Worm (Caenorhabditis elegans) whole organism, L2 larva: ENCODE measurements around the gene ZK1098.11.

Experiments
- C34F6.9 ChIP-seq: fragments of 150-350 bp; optimal IDR thresholded peaks from 2 replicates; lab custom pipeline; 2014; ENCODE audit warnings: missing biosample characterization, missing genetic modification characterization
- Y55F3AM.14 ChIP-seq: fragments of 200-800 bp; sonication (Bioruptor generic); optimal IDR thresholded peaks from 2 replicates; lab custom pipeline; 2018; ENCODE audit warnings: mild to moderate bottlenecking, missing genetic modification characterization, missing compliant biosample characterization
- alr-1 ChIP-seq: fragments of 150-350 bp; optimal IDR thresholded peaks from 2 replicates; lab custom pipeline; 2014; ENCODE audit warnings: missing biosample characterization, missing genetic modification characterization
- aly-2 ChIP-seq: fragments of 150-350 bp; optimal IDR thresholded peaks from 2 replicates; lab custom pipeline; 2014; ENCODE audit warnings: missing biosample characterization, missing genetic modification characterization
- ama-1 ChIP-seq: fragments of 150-350 bp; optimal IDR thresholded peaks from 2 replicates; lab custom pipeline; 2018; ENCODE audit warnings: inconsistent platforms
- ceh-82 ChIP-seq: fragments of 150-350 bp; optimal IDR thresholded peaks from 2 replicates; lab custom pipeline; 2014; ENCODE audit warnings: missing biosample characterization, missing genetic modification characterization
- crh-2 ChIP-seq: sonication (generic microtip); optimal IDR thresholded peaks from 2 replicates; lab custom pipeline; 2017; ENCODE audit warnings: missing biosample characterization, missing genetic modification characterization
- egl-27 ChIP-seq: sonication (generic microtip); optimal IDR thresholded peaks from 3 replicates; lab custom pipeline; 2017; ENCODE audit warnings: missing biosample characterization, missing genetic modification reagents, missing genetic modification characterization
- elt-1 ChIP-seq: fragments of 150-350 bp; optimal IDR thresholded peaks from 2 replicates; lab custom pipeline; 2014; ENCODE audit warnings: missing biosample characterization, missing genetic modification characterization
- elt-3 ChIP-seq: sonication (generic microtip); optimal IDR thresholded peaks from 2 replicates; lab custom pipeline; 2017; ENCODE audit warnings: missing biosample characterization, missing genetic modification characterization
- gmeb-1 ChIP-seq: fragments of 150-350 bp; optimal IDR thresholded peaks from 2 replicates; lab custom pipeline; 2014; ENCODE audit warnings: missing biosample characterization, missing genetic modification characterization
- lin-11 ChIP-seq: fragments of 150-350 bp; sonication (generic microtip); optimal IDR thresholded peaks from 2 replicates; lab custom pipeline; 2014; ENCODE audit warnings: missing biosample characterization, missing genetic modification characterization, inconsistent platforms, mixed read lengths
- lin-13 ChIP-seq: fragments of 150-350 bp; optimal IDR thresholded peaks from 2 replicates; lab custom pipeline; 2014; ENCODE audit warnings: missing biosample characterization, missing genetic modification reagents, missing genetic modification characterization
- lin-39 ChIP-seq: fragments of 150-350 bp; optimal IDR thresholded peaks from 2 replicates; lab custom pipeline; 2014; ENCODE audit warnings: missing biosample characterization, missing genetic modification reagents, missing genetic modification characterization
- lsy-2 ChIP-seq, 2 experiments: fragments of 150-350 bp in 1 of 2; sonication (generic microtip) in 1 of 2; optimal IDR thresholded peaks; 2 replicates each; lab custom pipeline; 2014 to 2017; ENCODE audit warnings: missing biosample characterization in 2 of 2, missing genetic modification characterization in 2 of 2
- mbf-1 ChIP-seq: sonication (generic microtip); optimal IDR thresholded peaks from 2 replicates; lab custom pipeline; 2017; ENCODE audit warnings: missing biosample characterization, missing genetic modification characterization
- nhr-11 ChIP-seq: fragments of 150-350 bp; optimal IDR thresholded peaks from 2 replicates; lab custom pipeline; 2014; ENCODE audit warnings: missing biosample characterization, missing genetic modification characterization
- nhr-12 ChIP-seq: fragments of 150-350 bp; optimal IDR thresholded peaks from 2 replicates; lab custom pipeline; 2014; ENCODE audit warnings: missing biosample characterization, missing genetic modification characterization
- nhr-129 ChIP-seq: fragments of 150-350 bp; optimal IDR thresholded peaks from 2 replicates; lab custom pipeline; 2014; ENCODE audit warnings: missing biosample characterization, missing genetic modification characterization
- nhr-237 ChIP-seq: fragments of 150-350 bp; optimal IDR thresholded peaks from 2 replicates; lab custom pipeline; 2014; ENCODE audit warnings: missing biosample characterization, missing genetic modification characterization
- nhr-25 ChIP-seq: fragments of 150-350 bp; sonication (generic microtip); optimal IDR thresholded peaks from 3 replicates; lab custom pipeline; 2014; ENCODE audit warnings: missing biosample characterization, missing genetic modification characterization
- nhr-77 ChIP-seq: fragments of 150-350 bp; optimal IDR thresholded peaks from 2 replicates; lab custom pipeline; 2014; ENCODE audit warnings: missing biosample characterization, missing genetic modification characterization
- peb-1 ChIP-seq: fragments of 150-350 bp; optimal IDR thresholded peaks from 2 replicates; lab custom pipeline; 2014; ENCODE audit warnings: missing biosample characterization, missing genetic modification characterization
- sem-4 ChIP-seq: fragments of 150-350 bp; optimal IDR thresholded peaks from 2 replicates; lab custom pipeline; 2014; ENCODE audit warnings: missing biosample characterization, missing genetic modification reagents, missing genetic modification characterization
- skn-1 ChIP-seq: sonication (generic microtip); optimal IDR thresholded peaks from 2 replicates; lab custom pipeline; 2017; ENCODE audit warnings: missing biosample characterization, missing genetic modification characterization
- sma-9 ChIP-seq, 2 experiments: fragments of 150-350 bp in 1 of 2; sonication (generic microtip) in 1 of 2; optimal IDR thresholded peaks; 2 replicates each; lab custom pipeline; 2014 to 2016; ENCODE audit warnings: missing genetic modification characterization in 2 of 2, mild to moderate bottlenecking in 1 of 2, missing biosample characterization in 1 of 2, missing compliant biosample characterization in 1 of 2, missing genetic modification reagents in 1 of 2, moderate library complexity in 1 of 2
- unc-39 ChIP-seq: fragments of 150-350 bp; optimal IDR thresholded peaks from 2 replicates; lab custom pipeline; 2014; ENCODE audit warnings: missing biosample characterization, missing genetic modification characterization
- unc-62 ChIP-seq: fragments of 150-350 bp; optimal IDR thresholded peaks from 2 replicates; lab custom pipeline; 2014; ENCODE audit warnings: missing biosample characterization, missing genetic modification reagents, missing genetic modification characterization
- zag-1 ChIP-seq: fragments of 150-350 bp; optimal IDR thresholded peaks from 2 replicates; lab custom pipeline; 2014; ENCODE audit warnings: missing biosample characterization, missing genetic modification characterization
- ztf-1 ChIP-seq: fragments of 200-800 bp; sonication (Bioruptor generic); conservative IDR thresholded peaks from 2 replicates; pipeline ENCODE4 v1.3.6; 2022; ENCODE audit warnings: missing genetic modification characterization, missing compliant biosample characterization
- ztf-11 ChIP-seq: sonication (generic microtip); optimal IDR thresholded peaks from 2 replicates; lab custom pipeline; 2017; ENCODE audit warnings: missing biosample characterization, missing genetic modification characterization
- ztf-4 ChIP-seq: fragments of 150-350 bp; optimal IDR thresholded peaks from 2 replicates; lab custom pipeline; 2014; ENCODE audit warnings: missing biosample characterization, missing genetic modification characterization

ZK1098.11 gene

ce11 chrIII:9564410-9564809, 8.0 kb downstream of the ZK1098.11 start, which contains the start of gene C48B4.10:
Gene C48B4.10 (minus strand): TSS chrIII:9564510.
- no peak for TF ChIP-seq elt-1 (tag; lab: Kevin White, UChicago)
- no peak for TF ChIP-seq alr-1 (tag; lab: Kevin White, UChicago)
- TF ChIP-seq skn-1: no peak
- TF ChIP-seq lsy-2 (tag; optimal IDR thresholded peaks at IDR 0.05; lab: Kevin White, UChicago): no peak
- no peak for TF ChIP-seq crh-2 (tag; lab: Kevin White, UChicago)
- no peak for TF ChIP-seq gmeb-1 (tag; lab: Kevin White, UChicago)
- TF ChIP-seq ama-1 (lab: Kevin White, UChicago): no peak
- no peak for TF ChIP-seq lin-13 (GFP tag; lab: Kevin White, UChicago)
- no peak for TF ChIP-seq sma-9 (GFP tag; optimal IDR thresholded peaks at IDR 0.05; lab: Kevin White, UChicago)
- no peak for TF ChIP-seq sma-9 (tag; optimal IDR thresholded peaks at IDR 0.05; lab: Kevin White, UChicago)
- TF ChIP-seq ztf-11 (tag; lab: Kevin White, UChicago): no peak
- no peak for TF ChIP-seq zag-1
- no peak for TF ChIP-seq nhr-25 (tag; lab: Kevin White, UChicago)
- TF ChIP-seq nhr-11 (tag; lab: Kevin White, UChicago): no peak

- TF ChIP-seq sem-4 (tag; lab: Kevin White, UChicago): no peak
- TF ChIP-seq nhr-12 (tag; lab: Kevin White, UChicago): no peak
- TF ChIP-seq mbf-1 (tag; lab: Kevin White, UChicago): no peak
- no peak for TF ChIP-seq nhr-25 (tag; lab: Kevin White, UChicago)
- no peak for TF ChIP-seq elt-3 (tag; lab: Kevin White, UChicago)
- TF ChIP-seq Y55F3AM.14 (GFP tag; lab: Kevin White, UChicago): no peak
- no peak for TF ChIP-seq nhr-11 (tag; lab: Kevin White, UChicago)
- TF ChIP-seq egl-27 (tag; lab: Kevin White, UChicago): no peak
- TF ChIP-seq ceh-82 (tag; lab: Kevin White, UChicago): no peak
- no peak for TF ChIP-seq crh-2 (tag; lab: Kevin White, UChicago)
- no peak for TF ChIP-seq zag-1
- no peak for TF ChIP-seq aly-2 (tag; lab: Kevin White, UChicago)
- TF ChIP-seq nhr-237 (tag; lab: Kevin White, UChicago): no peak
- no peak for TF ChIP-seq nhr-129 (tag; lab: Kevin White, UChicago)
Measured at ce11 chrIII:9565973-9566372, 9.6 kb downstream of the ZK1098.11 start, which contains the start of gene C48B4.11. Gene C48B4.11 (minus strand): TSS chrIII:9566115.

ce11 chrIII:9568451-9568850, 12.1 kb downstream of the ZK1098.11 start, which contains the start of gene C48B4.13:
Gene C48B4.13 (plus strand): TSS chrIII:9568751.
- no peak for TF ChIP-seq nhr-77 (tag; lab: Kevin White, UChicago)
- no peak for TF ChIP-seq nhr-11 (tag; lab: Kevin White, UChicago)
- no peak for TF ChIP-seq gmeb-1 (tag; lab: Kevin White, UChicago)
- no peak for TF ChIP-seq alr-1 (tag; lab: Kevin White, UChicago)
- no peak for TF ChIP-seq egl-27 (tag; lab: Kevin White, UChicago)
- no peak for TF ChIP-seq zag-1
- TF ChIP-seq lin-13 (GFP tag; lab: Kevin White, UChicago): no peak
- TF ChIP-seq lsy-2 (tag; optimal IDR thresholded peaks at IDR 0.05; lab: Kevin White, UChicago): no peak
- no peak for TF ChIP-seq unc-39
- TF ChIP-seq nhr-12 (tag; lab: Kevin White, UChicago): no peak
- TF ChIP-seq elt-3 (tag; lab: Kevin White, UChicago): no peak
- no peak for TF ChIP-seq nhr-129 (tag; lab: Kevin White, UChicago)
- no peak for TF ChIP-seq elt-1 (tag; lab: Kevin White, UChicago)
- no peak for TF ChIP-seq lin-39 (tag; lab: Kevin White, UChicago)
- TF ChIP-seq peb-1 (tag; lab: Kevin White, UChicago): no peak
- no peak for TF ChIP-seq lin-11 (tag; lab: Kevin White, UChicago)
- no peak for TF ChIP-seq C34F6.9
- TF ChIP-seq unc-62: no peak
- no peak for TF ChIP-seq ztf-4 (tag; lab: Kevin White, UChicago)
- no peak for TF ChIP-seq ztf-11 (tag; lab: Kevin White, UChicago)
- TF ChIP-seq, all 48 proteins: peak for 0

ce11 chrIII:9570869-9571268, 14.5 kb downstream of the ZK1098.11 start:
- TF ChIP-seq gmeb-1 (tag; lab: Kevin White, UChicago): peak; percentile 72
- no peak for TF ChIP-seq nhr-129 (tag; lab: Kevin White, UChicago)
- TF ChIP-seq lsy-2 (tag; optimal IDR thresholded peaks at IDR 0.05; lab: Kevin White, UChicago): peak in 1 of 2 experiments; percentile 48
- no peak for TF ChIP-seq ztf-1 (GFP tag; lab: Robert Waterston, UW)
